Fruit fly (Drosophila melanogaster) whole organism, adult: ENCODE data around the gene Mkp3.

Experiments
- CG12768 ChIP-seq: fragments of 200-800 bp; sonication (Bioruptor generic); optimal IDR thresholded peaks from 2 replicates; lab custom pipeline; 2017; ENCODE audit warnings: missing biosample characterization, missing genetic modification characterization, mild to moderate bottlenecking, moderate library complexity, missing genetic modification reagents
- CG1620 ChIP-seq: fragments of 200-800 bp; sonication (Bioruptor generic); optimal IDR thresholded peaks from 2 replicates; lab custom pipeline; 2016; ENCODE audit warnings: missing biosample characterization, missing genetic modification characterization
- CG7045 ChIP-seq: fragments of 200-800 bp; sonication (Bioruptor generic); optimal IDR thresholded peaks from 2 replicates; lab custom pipeline; 2017; ENCODE audit warnings: missing biosample characterization, mild to moderate bottlenecking, missing genetic modification characterization
- Clk ChIP-seq: fragments of 200-800 bp; sonication (Bioruptor generic); optimal IDR thresholded peaks from 2 replicates; lab custom pipeline; 2017; ENCODE audit warnings: missing biosample characterization, missing genetic modification characterization
- Crg-1 ChIP-seq: fragments of 200-800 bp; sonication (Bioruptor generic); optimal IDR thresholded peaks from 2 replicates; lab custom pipeline; 2016; ENCODE audit warnings: missing biosample characterization, missing genetic modification characterization
- Mnt ChIP-seq: fragments of 200-800 bp; sonication (Bioruptor generic); optimal IDR thresholded peaks from 2 replicates; lab custom pipeline; 2016; ENCODE audit warnings: missing biosample characterization, mild to moderate bottlenecking, missing genetic modification characterization
- bab1 ChIP-seq: fragments of 200-800 bp; sonication (Bioruptor generic); optimal IDR thresholded peaks from 3 replicates; lab custom pipeline; 2019; ENCODE audit warnings: missing biosample characterization, mild to moderate bottlenecking, missing genetic modification characterization, moderate library complexity
- kay ChIP-seq: fragments of 200-800 bp; sonication (Bioruptor generic); peaks from one replicate; lab custom pipeline; 2016; ENCODE audit warnings: missing biosample characterization, missing genetic modification characterization, borderline replicate concordance
- ovo ChIP-seq: fragments of 200-800 bp; sonication (Bioruptor generic); optimal IDR thresholded peaks from 2 replicates; lab custom pipeline; 2016; ENCODE audit warnings: missing biosample characterization, missing genetic modification characterization
- tj ChIP-seq: fragments of 200-800 bp; sonication (Bioruptor generic); optimal IDR thresholded peaks from 3 replicates; lab custom pipeline; 2017; ENCODE audit warnings: missing biosample characterization, mild to moderate bottlenecking, missing genetic modification characterization, moderate library complexity
- toe ChIP-seq: fragments of 200-800 bp; sonication (Bioruptor generic); optimal IDR thresholded peaks from 2 replicates; lab custom pipeline; 2016; ENCODE audit warnings: missing biosample characterization, missing genetic modification characterization

DNA sequence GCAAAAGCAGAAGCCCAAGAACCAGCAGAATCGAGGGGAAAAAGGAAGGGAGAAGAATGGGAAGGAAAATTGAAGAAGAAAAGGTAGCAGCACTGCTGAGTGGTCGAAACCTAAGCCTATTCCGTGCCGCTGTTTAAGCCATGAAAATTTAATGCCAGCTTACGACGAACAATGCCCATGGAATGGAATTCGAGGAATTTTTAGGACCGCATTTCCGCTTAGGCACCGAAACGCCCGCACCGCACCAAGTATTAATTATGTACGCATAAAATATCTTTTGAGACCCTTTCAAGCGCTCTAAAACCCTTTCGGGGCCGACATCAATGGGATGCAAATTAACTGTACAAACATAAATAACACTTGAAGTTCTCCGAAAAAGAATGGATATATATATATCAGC is 50.1 kb downstream of the Mkp3 start:
- TF ChIP-seq ovo (GFP tag; lab: Kevin White, UChicago) (no peak), bab1 (GFP tag; lab: Kevin White, UChicago) (no peak), CG12768 (GFP tag; lab: Kevin White, UChicago) (no peak), toe (GFP tag; lab: Kevin White, UChicago) (no peak), tj (no peak), kay (GFP tag; lab: Kevin White, UChicago) (no peak), Mnt (GFP tag; lab: Kevin White, UChicago) (no peak), Clk (no peak), CG1620 (GFP tag; lab: Kevin White, UChicago) (no peak), CG7045 (no peak), Crg-1 (GFP tag; lab: Kevin White, UChicago) (no peak)
